Fruit fly (Drosophila melanogaster) whole organism, embryonic: ENCODE measurements around the gene Cpr65Aw.

ENCODE experiments used
- Adf1 ChIP-seq: fragments of 200-800 bp; sonication (Bioruptor generic); IDR thresholded peaks from 2 replicates; pipeline ENCODE4 v1.3.6; 2022; ENCODE audit warnings: missing biosample characterization, missing genetic modification characterization
- B-H1 ChIP-seq: fragments of 200-800 bp; sonication (Bioruptor generic); IDR thresholded peaks from 3 replicates; pipeline ENCODE4 v1.3.6; 2022; ENCODE audit warnings: missing biosample characterization, missing genetic modification characterization
- B-H2 ChIP-seq: fragments of 200-800 bp; sonication (Bioruptor generic); optimal IDR thresholded peaks from 2 replicates; lab custom pipeline; 2018; ENCODE audit warnings: missing biosample characterization, mild to moderate bottlenecking, missing genetic modification characterization
- Bdp1 ChIP-seq: fragments of 200-800 bp; sonication (Bioruptor generic); optimal IDR thresholded peaks from 3 replicates; lab custom pipeline; 2016; ENCODE audit warnings: missing biosample characterization, missing genetic modification characterization
- CG10366 ChIP-seq: fragments of 200-800 bp; sonication (Bioruptor generic); IDR thresholded peaks from 2 replicates; pipeline ENCODE4 v1.3.6; 2022; ENCODE audit warnings: missing biosample characterization, missing genetic modification characterization
- CG10462 ChIP-seq: fragments of 200-800 bp; sonication (Bioruptor generic); optimal IDR thresholded peaks from 2 replicates; lab custom pipeline; 2016; ENCODE audit warnings: missing biosample characterization, missing genetic modification characterization
- CG10565 ChIP-seq: fragments of 200-800 bp; sonication (Bioruptor generic); optimal IDR thresholded peaks from 3 replicates; lab custom pipeline; 2016; ENCODE audit warnings: missing biosample characterization, mild to moderate bottlenecking, missing genetic modification characterization
- CG11085 ChIP-seq: fragments of 200-800 bp; sonication (Bioruptor generic); IDR thresholded peaks from 2 replicates; pipeline ENCODE4 v1.3.6; 2022; ENCODE audit warnings: missing biosample characterization, missing genetic modification characterization
- CG12236 ChIP-seq: fragments of 200-800 bp; sonication (Bioruptor generic); optimal IDR thresholded peaks from 2 replicates; lab custom pipeline; 2016; ENCODE audit warnings: missing biosample characterization, missing genetic modification characterization
- CG1233 ChIP-seq: fragments of 200-800 bp; sonication (Bioruptor generic); optimal IDR thresholded peaks from 4 replicates; lab custom pipeline; 2018; ENCODE audit warnings: missing biosample characterization, mild to moderate bottlenecking, missing genetic modification characterization
- CG13624 ChIP-seq: fragments of 200-800 bp; sonication (Bioruptor generic); optimal IDR thresholded peaks from 2 replicates; lab custom pipeline; 2016; ENCODE audit warnings: missing biosample characterization, missing genetic modification characterization
- CG13775 ChIP-seq: fragments of 200-800 bp; sonication (Bioruptor generic); optimal IDR thresholded peaks from 3 replicates; lab custom pipeline; 2017; ENCODE audit warnings: missing biosample characterization, mild to moderate bottlenecking, missing genetic modification characterization
- CG1603 ChIP-seq: fragments of 200-800 bp; sonication (Bioruptor generic); optimal IDR thresholded peaks from 2 replicates; lab custom pipeline; 2019; ENCODE audit warnings: missing biosample characterization, mild to moderate bottlenecking, missing genetic modification characterization, moderate library complexity
- CG16863 ChIP-seq: fragments of 200-800 bp; sonication (Bioruptor generic); optimal IDR thresholded peaks from 3 replicates; lab custom pipeline; 2016; ENCODE audit warnings: missing biosample characterization, missing genetic modification characterization
- CG31365 ChIP-seq: fragments of 200-800 bp; sonication (Bioruptor generic); optimal IDR thresholded peaks from 2 replicates; lab custom pipeline; 2018; ENCODE audit warnings: missing biosample characterization, mild to moderate bottlenecking, missing genetic modification characterization
- CG34224 ChIP-seq: fragments of 200-800 bp; sonication (Bioruptor generic); IDR thresholded peaks from 3 replicates; pipeline ENCODE4 v1.3.6; 2022; ENCODE audit warnings: missing biosample characterization, missing genetic modification characterization; ENCODE audit not compliant: partially characterized antibody
- CG3838 ChIP-seq: fragments of 200-800 bp; sonication (Bioruptor generic); optimal IDR thresholded peaks from 3 replicates; lab custom pipeline; 2016; ENCODE audit warnings: missing biosample characterization, missing genetic modification characterization
- CG4424 ChIP-seq: fragments of 200-800 bp; sonication (Bioruptor generic); optimal IDR thresholded peaks from 3 replicates; lab custom pipeline; 2016; ENCODE audit warnings: missing biosample characterization, missing genetic modification characterization
- CG6272 ChIP-seq: fragments of 200-800 bp; sonication (Bioruptor generic); IDR thresholded peaks from 2 replicates; pipeline ENCODE4 v1.3.6; 2022; ENCODE audit warnings: missing biosample characterization, missing genetic modification characterization
- CG7372 ChIP-seq: fragments of 200-800 bp; sonication (Bioruptor generic); IDR thresholded peaks from 2 replicates; pipeline ENCODE4 v1.3.6; 2022; ENCODE audit warnings: missing biosample characterization, missing genetic modification characterization
- CG8924 ChIP-seq: fragments of 200-800 bp; optimal IDR thresholded peaks from 3 replicates; lab custom pipeline; 2019; ENCODE audit warnings: missing biosample characterization, mild to moderate bottlenecking, missing genetic modification characterization, moderate library complexity
- CG9215 ChIP-seq: fragments of 200-800 bp; sonication (Bioruptor generic); IDR thresholded peaks from 2 replicates; pipeline ENCODE4 v1.3.6; 2022; ENCODE audit warnings: missing biosample characterization, missing genetic modification characterization
- D19B ChIP-seq: fragments of 200-800 bp; sonication (Bioruptor generic); optimal IDR thresholded peaks from 2 replicates; lab custom pipeline; 2017; ENCODE audit warnings: missing biosample characterization, mild to moderate bottlenecking, missing genetic modification characterization
- Dad ChIP-seq: fragments of 200-800 bp; sonication (Bioruptor generic); optimal IDR thresholded peaks from 3 replicates; lab custom pipeline; 2016; ENCODE audit warnings: missing biosample characterization, missing genetic modification characterization
- Fer1 ChIP-seq: fragments of 200-800 bp; sonication (Bioruptor generic); optimal IDR thresholded peaks from 2 replicates; lab custom pipeline; 2017; ENCODE audit warnings: missing biosample characterization, mild to moderate bottlenecking, missing genetic modification characterization
- GATAe ChIP-seq: fragments of 200-800 bp; sonication (Bioruptor generic); conservative IDR thresholded peaks from 2 replicates; pipeline ENCODE4 v1.3.6; 2022; ENCODE audit warnings: missing biosample characterization, missing genetic modification characterization
- Gsc ChIP-seq: fragments of 200-800 bp; sonication (Bioruptor generic); IDR thresholded peaks from 2 replicates; pipeline ENCODE4 v1.3.6; 2022; ENCODE audit warnings: missing biosample characterization, missing genetic modification characterization
- HHEX ChIP-seq: fragments of 200-800 bp; sonication (Bioruptor generic); optimal IDR thresholded peaks from 3 replicates; lab custom pipeline; 2017; ENCODE audit warnings: missing biosample characterization, mild to moderate bottlenecking, missing genetic modification characterization, missing genetic modification reagents
- Jarid2 ChIP-seq: fragments of 200-800 bp; sonication (Bioruptor generic); optimal IDR thresholded peaks from 3 replicates; lab custom pipeline; 2017; ENCODE audit warnings: mild to moderate bottlenecking, missing biosample characterization, missing genetic modification reagents, missing genetic modification characterization
- Max ChIP-seq: fragments of 200-800 bp; sonication (Bioruptor generic); optimal IDR thresholded peaks from 2 replicates; lab custom pipeline; 2016; ENCODE audit warnings: missing biosample characterization, mild to moderate bottlenecking, missing genetic modification characterization
- NC2β ChIP-seq: fragments of 200-800 bp; sonication (Bioruptor generic); optimal IDR thresholded peaks from 2 replicates; lab custom pipeline; 2016; ENCODE audit warnings: missing biosample characterization, missing genetic modification characterization
- Optix ChIP-seq: fragments of 200-800 bp; sonication (Bioruptor generic); IDR thresholded peaks from 3 replicates; pipeline ENCODE4 v1.3.6; 2022; ENCODE audit warnings: missing biosample characterization, missing genetic modification characterization
- Sin3A ChIP-seq: fragments of >200 bp; optimal IDR thresholded peaks from 2 replicates; lab custom pipeline; 2018
- Ssrp ChIP-seq: fragments of 200-800 bp; sonication (Bioruptor generic); optimal IDR thresholded peaks from 2 replicates; lab custom pipeline; 2018; ENCODE audit warnings: missing biosample characterization, mild to moderate bottlenecking, missing genetic modification characterization, moderate library complexity
- abd-A ChIP-seq: fragments of 200-800 bp; sonication (Bioruptor generic); optimal IDR thresholded peaks from 3 replicates; lab custom pipeline; 2019; ENCODE audit warnings: missing biosample characterization, mild to moderate bottlenecking, missing genetic modification characterization, moderate library complexity
- ap ChIP-seq: fragments of 200-800 bp; sonication (Bioruptor generic); IDR thresholded peaks from 2 replicates; pipeline ENCODE4 v1.3.6; 2022; ENCODE audit warnings: missing biosample characterization, missing genetic modification characterization
- cato ChIP-seq: fragments of 200-800 bp; sonication (Bioruptor generic); optimal IDR thresholded peaks from 2 replicates; lab custom pipeline; 2016; ENCODE audit warnings: missing biosample characterization, missing genetic modification characterization, borderline replicate concordance
- chn ChIP-seq: fragments of 200-800 bp; sonication (Bioruptor generic); optimal IDR thresholded peaks from 2 replicates; lab custom pipeline; 2016; ENCODE audit warnings: missing biosample characterization, missing genetic modification characterization
- dati ChIP-seq: fragments of 200-800 bp; sonication (Bioruptor generic); IDR thresholded peaks from 2 replicates; pipeline ENCODE4 v1.3.6; 2022; ENCODE audit warnings: missing biosample characterization, missing genetic modification characterization
- dm ChIP-seq: fragments of 200-800 bp; sonication (Bioruptor generic); optimal IDR thresholded peaks from 3 replicates; lab custom pipeline; 2016; ENCODE audit warnings: missing biosample characterization, missing genetic modification characterization
- gt ChIP-seq: fragments of 200-800 bp; sonication (Bioruptor generic); IDR thresholded peaks from 2 replicates; pipeline ENCODE4 v1.3.6; 2022; ENCODE audit warnings: missing biosample characterization, missing genetic modification characterization
- inv ChIP-seq: fragments of 200-800 bp; sonication (Bioruptor generic); IDR thresholded peaks from 2 replicates; pipeline ENCODE4 v1.3.6; 2022; ENCODE audit warnings: missing biosample characterization, missing genetic modification characterization; ENCODE audit not compliant: partially characterized antibody
- klu ChIP-seq: fragments of 200-800 bp; sonication (Bioruptor generic); IDR thresholded peaks from 2 replicates; pipeline ENCODE4 v1.3.6; 2022; ENCODE audit warnings: missing biosample characterization, missing genetic modification characterization
- nerfin-2 ChIP-seq: fragments of 200-800 bp; sonication (Bioruptor generic); IDR thresholded peaks from 2 replicates; pipeline ENCODE4 v1.3.6; 2022; ENCODE audit warnings: missing biosample characterization, missing genetic modification characterization; ENCODE audit not compliant: partially characterized antibody
- pita ChIP-seq: fragments of 200-800 bp; sonication (Bioruptor generic); optimal IDR thresholded peaks from 2 replicates; lab custom pipeline; 2017; ENCODE audit warnings: missing biosample characterization, mild to moderate bottlenecking, missing genetic modification characterization
- pnt ChIP-seq: fragments of 200-800 bp; sonication (Bioruptor generic); optimal IDR thresholded peaks from 3 replicates; lab custom pipeline; 2016; ENCODE audit warnings: missing biosample characterization, missing genetic modification characterization
- psq ChIP-seq: fragments of 200-800 bp; sonication (Bioruptor generic); optimal IDR thresholded peaks from 2 replicates; lab custom pipeline; 2017; ENCODE audit warnings: missing biosample characterization, missing genetic modification characterization
- stwl ChIP-seq: fragments of 200-800 bp; sonication (Bioruptor generic); optimal IDR thresholded peaks from 3 replicates; lab custom pipeline; 2018; ENCODE audit warnings: missing biosample characterization, mild to moderate bottlenecking, missing genetic modification characterization, moderate library complexity
- tio ChIP-seq: fragments of 200-800 bp; sonication (Bioruptor generic); optimal IDR thresholded peaks from 2 replicates; lab custom pipeline; 2017; ENCODE audit warnings: missing biosample characterization, missing genetic modification characterization, inconsistent platforms
- zen2 ChIP-seq: fragments of 200-800 bp; sonication (Bioruptor generic); IDR thresholded peaks from 3 replicates; pipeline ENCODE4 v1.3.6; 2022; ENCODE audit warnings: missing biosample characterization, missing genetic modification characterization; ENCODE audit not compliant: partially characterized antibody
- zfh2 ChIP-seq: fragments of 200-800 bp; sonication (Bioruptor generic); optimal IDR thresholded peaks from 2 replicates; lab custom pipeline; 2016; ENCODE audit warnings: missing biosample characterization, missing genetic modification characterization

Gene Cpr65Aw

DNA sequence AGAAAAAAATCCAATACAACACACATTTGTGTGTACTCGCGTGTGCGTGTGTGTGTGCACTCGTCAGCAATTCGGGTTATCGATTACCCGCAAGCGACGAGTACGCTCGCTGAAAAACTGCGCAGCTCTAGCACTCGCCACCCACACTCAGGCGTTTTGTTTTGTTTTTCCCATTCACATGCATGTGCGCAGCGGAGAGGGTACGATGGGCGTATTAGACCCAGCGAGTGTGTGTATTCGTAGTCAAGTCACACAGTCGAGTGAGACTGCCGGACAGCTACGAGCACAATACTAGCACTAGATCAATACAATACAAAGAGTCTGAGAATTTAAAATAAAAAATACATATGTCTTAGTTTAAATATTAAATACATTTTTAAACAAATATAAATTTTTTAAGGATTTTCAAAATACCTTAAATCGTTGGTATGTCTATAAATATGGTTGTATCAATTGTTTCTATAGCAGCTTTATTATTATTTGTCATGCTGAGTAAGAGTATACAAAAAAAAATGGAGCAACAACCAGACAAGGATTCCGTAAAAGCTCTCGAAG is 42.7 kb upstream of the Cpr65Aw start, which contains the start of the genes D19B and CG43293 (continued):
- peak; percentile 87 for TF ChIP-seq B-H2 (GFP tag; lab: Kevin White, UChicago)
- peak; percentile 81 for TF ChIP-seq Ssrp (tag; lab: Kevin White, UChicago)
- peak; percentile 78 for TF ChIP-seq Max (GFP tag; lab: Kevin White, UChicago)
- 0 out of 2 replicates have a peak, but pooled peaks have one; percentile 14 for TF ChIP-seq inv (GFP tag; lab: Robert Waterston, UW)
- peak; percentile 64 for TF ChIP-seq CG12236 (GFP tag; lab: Kevin White, UChicago)
- no peak for TF ChIP-seq CG10565 (GFP tag; lab: Kevin White, UChicago)
- peak; percentile 89 for TF ChIP-seq CG13775 (GFP tag; lab: Kevin White, UChicago)
- TF ChIP-seq NC2β (GFP tag; lab: Kevin White, UChicago) = peak; percentile 78
- TF ChIP-seq klu (GFP tag; lab: Robert Waterston, UW) = peak; percentile 92
- TF ChIP-seq CG16863 (GFP tag; lab: Kevin White, UChicago) = peak; percentile 80
- TF ChIP-seq CG6272 (GFP tag; lab: Robert Waterston, UW) = peak; percentile 81
- peak; percentile 91 for TF ChIP-seq CG1603 (tag; lab: Kevin White, UChicago)
- TF ChIP-seq CG10462 (GFP tag; lab: Kevin White, UChicago) = peak; percentile 82
- TF ChIP-seq B-H1 (GFP tag; lab: Robert Waterston, UW) = peak; percentile 89
- peak; percentile 90 for TF ChIP-seq stwl (tag; lab: Kevin White, UChicago)
- TF ChIP-seq pnt (GFP tag; lab: Kevin White, UChicago) = peak; percentile 83
- TF ChIP-seq Gsc (GFP tag; lab: Robert Waterston, UW) = no peak
- peak; percentile 80 for TF ChIP-seq cato (GFP tag; lab: Kevin White, UChicago)
- TF ChIP-seq CG13624 = peak; percentile 90
- TF ChIP-seq CG9215 (GFP tag; lab: Robert Waterston, UW) = peak; percentile 81
- TF ChIP-seq Fer1 = peak; percentile 87
- peak; percentile 88 for TF ChIP-seq CG11085 (GFP tag; lab: Robert Waterston, UW)
- TF ChIP-seq CG7372 (GFP tag; lab: Robert Waterston, UW) = peak; percentile 73
- peak; percentile 5; the same call in 1 of the 3 replicates for TF ChIP-seq zen2 (GFP tag; lab: Robert Waterston, UW)
- peak; percentile 70 for TF ChIP-seq Jarid2 (GFP tag; lab: Kevin White, UChicago)
- TF ChIP-seq psq (GFP tag; lab: Kevin White, UChicago) = peak; percentile 81
- TF ChIP-seq CG3838 (GFP tag; lab: Kevin White, UChicago) = peak; percentile 71
- no peak for TF ChIP-seq Sin3A (lab: Kevin White, UChicago)
- TF ChIP-seq Dad = peak; percentile 80
- peak; percentile 57; the same call in 1 of the 2 replicates for TF ChIP-seq dati
- TF ChIP-seq D19B = peak; percentile 100
- TF ChIP-seq CG34224 (GFP tag; lab: Robert Waterston, UW) = peak; percentile 53; the same call in 2 of the 3 replicates
- TF ChIP-seq tio (GFP tag; lab: Kevin White, UChicago) = no peak
- TF ChIP-seq CG8924 = peak; percentile 90
- peak; percentile 93 for TF ChIP-seq Optix (GFP tag; lab: Robert Waterston, UW)
- peak; percentile 58 for TF ChIP-seq CG31365 (tag; lab: Kevin White, UChicago)
- peak; percentile 90 for TF ChIP-seq CG1233 (GFP tag; lab: Kevin White, UChicago)
- TF ChIP-seq Adf1 (GFP tag; lab: Robert Waterston, UW) = peak; percentile 80
- TF ChIP-seq HHEX (GFP tag; lab: Kevin White, UChicago) = peak; percentile 84
- no peak for TF ChIP-seq abd-A (tag; lab: Kevin White, UChicago)
- peak; percentile 96 for TF ChIP-seq chn (GFP tag; lab: Kevin White, UChicago)
- TF ChIP-seq Bdp1 (GFP tag; lab: Kevin White, UChicago) = peak; percentile 52
- TF ChIP-seq zfh2 (GFP tag; lab: Kevin White, UChicago) = peak; percentile 86
- no peak for TF ChIP-seq gt (GFP tag; lab: Robert Waterston, UW)
- peak; percentile 91 for TF ChIP-seq dm (GFP tag; lab: Kevin White, UChicago)
- TF ChIP-seq CG4424 (GFP tag; lab: Kevin White, UChicago) = peak; percentile 88
- no peak; the same call in 1 of the 2 replicates for TF ChIP-seq GATAe (GFP tag; lab: Robert Waterston, UW)
- TF ChIP-seq ap (GFP tag; lab: Robert Waterston, UW) = peak; percentile 69
- TF ChIP-seq pita (GFP tag; lab: Kevin White, UChicago) = no peak
- peak; percentile 93 for TF ChIP-seq CG10366
- peak; percentile 77 for TF ChIP-seq nerfin-2 (GFP tag; lab: Robert Waterston, UW)
